Worm (Caenorhabditis elegans): ENCODE results near the gene sea-2.

- TF ChIP-seq unc-62 (GFP tag; optimal IDR thresholded peaks at IDR 0.05) (no peak), ztf-11 (tag; optimal IDR thresholded peaks at IDR 0.05) (no peak)
Observed at ce11 chrII:3901108-3901507, 49.1 kb upstream of the sea-2 start, which contains the start of gene F53C3.4.
